Worm (Caenorhabditis elegans): ENCODE data around the gene srh-82.

Gene srh-82

ce11 chrV:155215-155614 lies 10.3 kb downstream of the srh-82 start:
- peak; percentile 29 for TF ChIP-seq nhr-80 (tag; optimal IDR thresholded peaks at IDR 0.05)
- TF ChIP-seq let-526 (GFP tag; IDR thresholded peaks at IDR 0.05) = no peak
- no peak for TF ChIP-seq ztf-25 (GFP tag; IDR thresholded peaks at IDR 0.05)
- TF ChIP-seq hrde-1 (tag; optimal IDR thresholded peaks at IDR 0.05; ENCODE audit: borderline replicate concordance) = no peak
- TF ChIP-seq hmg-20 (GFP tag; IDR thresholded peaks at IDR 0.05) = no peak
- TF ChIP-seq hmg-1.2 (GFP tag; IDR thresholded peaks at IDR 0.05) = peak; percentile 78
- TF ChIP-seq F33H1.4 (GFP tag; IDR thresholded peaks at IDR 0.05) = no peak
- peak; percentile 7 for TF ChIP-seq attf-5 (GFP tag; optimal IDR thresholded peaks at IDR 0.05)
- TF ChIP-seq nhr-90 (tag; optimal IDR thresholded peaks at IDR 0.05) = no peak
- peak; percentile 48; the same call in 1 of the 2 replicates for TF ChIP-seq zfh-2 (GFP tag; conservative IDR thresholded peaks at IDR 0.05)
- TF ChIP-seq madf-6 (GFP tag; IDR thresholded peaks at IDR 0.05) = 0 out of 2 replicates have a peak, but pooled peaks have one; percentile 30
- no peak for TF ChIP-seq sdz-38 (tag; optimal IDR thresholded peaks at IDR 0.05)
- TF ChIP-seq pha-4 (tag; optimal IDR thresholded peaks at IDR 0.05) = no peak
- TF ChIP-seq ztf-28 (GFP tag; IDR thresholded peaks at IDR 0.05) = no peak
- no peak for TF ChIP-seq ceh-91 (GFP tag; IDR thresholded peaks at IDR 0.05)
- no peak for TF ChIP-seq mel-28 (tag; optimal IDR thresholded peaks at IDR 0.05; ENCODE audit: borderline replicate concordance)
- 0 out of 2 replicates have a peak, but pooled peaks have one; percentile 31 for TF ChIP-seq bed-2 (GFP tag; IDR thresholded peaks at IDR 0.05)
- TF ChIP-seq dox-1 (GFP tag; IDR thresholded peaks at IDR 0.05) = 0 out of 2 replicates have a peak, but pooled peaks have one; percentile 43
- TF ChIP-seq Y53G8AR.9 (GFP tag; conservative IDR thresholded peaks at IDR 0.05) = 0 out of 2 replicates have a peak, but pooled peaks have one; percentile 44
- TF ChIP-seq lin-40 (tag; optimal IDR thresholded peaks at IDR 0.05) = no peak
- TF ChIP-seq T26A5.8 (tag; optimal IDR thresholded peaks at IDR 0.05) = no peak
- no peak for TF ChIP-seq F22D6.2 (tag; optimal IDR thresholded peaks at IDR 0.05)

- TF ChIP-seq tbx-9 (tag; optimal IDR thresholded peaks at IDR 0.05; ENCODE audit: borderline replicate concordance) (no peak), mcd-1 (GFP tag; IDR thresholded peaks at IDR 0.05) (0 out of 2 replicates have a peak, but pooled peaks have one; percentile 32), D2030.7 (GFP tag; IDR thresholded peaks at IDR 0.05) (peak; percentile 74), attf-3 (GFP tag; conservative IDR thresholded peaks at IDR 0.05) (peak; percentile 91), lin-35 (GFP tag; optimal IDR thresholded peaks at IDR 0.05) (peak in 1 of 3 experiments; percentile 46), dox-1 (GFP tag; IDR thresholded peaks at IDR 0.05) (0 out of 2 replicates have a peak, but pooled peaks have one; percentile 11), efl-1 (GFP tag; optimal IDR thresholded peaks at IDR 0.05) (peak; percentile 68), dpl-1 (GFP tag; optimal IDR thresholded peaks at IDR 0.05) (peak; percentile 21), madf-6 (GFP tag; IDR thresholded peaks at IDR 0.05) (peak; percentile 57; the same call in 1 of the 2 replicates), hmg-20 (GFP tag; IDR thresholded peaks at IDR 0.05) (no peak), atf-7 (tag; optimal IDR thresholded peaks at IDR 0.05) (no peak), lin-54 (GFP tag; optimal IDR thresholded peaks at IDR 0.05) (peak; percentile 66)
Measured at ce11 chrV:156044-156869, 11.4 kb downstream of the srh-82 start, which contains the start of gene ttb-1. Gene ttb-1 (plus strand): TSS chrV:156819.

- TF ChIP-seq egl-18 (GFP tag; IDR thresholded peaks at IDR 0.05) = no peak
- TF ChIP-seq ceh-100 (GFP tag; IDR thresholded peaks at IDR 0.05) = no peak
- TF ChIP-seq hrde-1 (tag; optimal IDR thresholded peaks at IDR 0.05; ENCODE audit: borderline replicate concordance) = no peak
- TF ChIP-seq rec-8 (tag; optimal IDR thresholded peaks at IDR 0.05) = no peak
- TF ChIP-seq ets-4 (GFP tag; optimal IDR thresholded peaks at IDR 0.05) = no peak
- TF ChIP-seq attf-6 (GFP tag; IDR thresholded peaks at IDR 0.05) = no peak
- no peak for TF ChIP-seq attf-3 (GFP tag; conservative IDR thresholded peaks at IDR 0.05)
- no peak for TF ChIP-seq fkh-3 (tag; optimal IDR thresholded peaks at IDR 0.05)
- no peak for TF ChIP-seq nhr-120 (GFP tag; IDR thresholded peaks at IDR 0.05)
- TF ChIP-seq snpc-3.4 (tag; optimal IDR thresholded peaks at IDR 0.05) = no peak
- TF ChIP-seq T07F8.4 (tag; optimal IDR thresholded peaks at IDR 0.05) = no peak
- TF ChIP-seq ccch-3 (GFP tag; optimal IDR thresholded peaks at IDR 0.05) = no peak
- no peak for TF ChIP-seq nhr-90 (tag; optimal IDR thresholded peaks at IDR 0.05)
- TF ChIP-seq repo-1 (tag; optimal IDR thresholded peaks at IDR 0.05) = no peak
Measured at ce11 chrV:166687-167086, 21.8 kb downstream of the srh-82 start, which contains the start of gene Y108G3AL.2. Gene Y108G3AL.2 (plus strand): TSS chrV:166987.

All from whole organism, young adult.